Fruit fly (Drosophila melanogaster): ENCODE results near the gene Pgant35A.

- TF ChIP-seq CG32121 (GFP tag; IDR thresholded peaks at IDR 0.05) (no peak), Pif1B (GFP tag; optimal IDR thresholded peaks at IDR 0.05) (no peak), CG8159 (tag; optimal IDR thresholded peaks at IDR 0.05) (no peak), EcR (GFP tag; optimal IDR thresholded peaks at IDR 0.05) (no peak), Pif1A (GFP tag; optimal IDR thresholded peaks at IDR 0.05) (no peak), CG17806 (tag; optimal IDR thresholded peaks at IDR 0.05) (no peak), Ets98B (GFP tag; IDR thresholded peaks at IDR 0.05) (no peak), gl (tag; optimal IDR thresholded peaks at IDR 0.05) (no peak), CG10348 (GFP tag; IDR thresholded peaks at IDR 0.05) (no peak)
These were observed 22.0 kb downstream of the Pgant35A start, which contains the start of gene ppk for dm6 chr2L:14381072-14381471.

Data from whole organism, pupa.